Worm (Caenorhabditis elegans) whole organism, L2 larva: ENCODE measurements around the gene K10B2.4.

Source experiments
- ama-1 ChIP-seq: fragments of 150-350 bp; optimal IDR thresholded peaks from 2 replicates; lab custom pipeline; 2018; ENCODE audit warnings: inconsistent platforms
- nhr-12 ChIP-seq: fragments of 150-350 bp; optimal IDR thresholded peaks from 2 replicates; lab custom pipeline; 2014; ENCODE audit warnings: missing biosample characterization, missing genetic modification characterization
- unc-39 ChIP-seq: fragments of 150-350 bp; optimal IDR thresholded peaks from 2 replicates; lab custom pipeline; 2014; ENCODE audit warnings: missing biosample characterization, missing genetic modification characterization

ce11 chrII:6380866-6381265 lies 20.1 kb upstream of the K10B2.4 start, which contains the start of gene F58F12.12:
- TF ChIP-seq nhr-12 (tag; lab: Kevin White, UChicago) = no peak
- no peak for TF ChIP-seq unc-39
- TF ChIP-seq ama-1 = no peak
